Worm (Caenorhabditis elegans) whole organism, young adult: ENCODE data around the gene exos-4.2.

Experiments used
- B0035.1 ChIP-seq: sonication (generic microtip); optimal IDR thresholded peaks from 2 replicates; lab custom pipeline; 2016; ENCODE audit warnings: missing genetic modification characterization, mild to moderate bottlenecking, missing compliant biosample characterization, missing genotype, missing genetic modification reagents
- C17E4.6 ChIP-seq: fragments of 200-800 bp; sonication (Bioruptor generic); IDR thresholded peaks from 2 replicates; pipeline ENCODE4 v1.3.6; 2022; ENCODE audit warnings: missing genetic modification reagents, missing genetic modification characterization, missing compliant biosample characterization
- D2030.7 ChIP-seq: fragments of 200-800 bp; sonication (Bioruptor generic); IDR thresholded peaks from 2 replicates; pipeline ENCODE4 v1.3.6; 2022; ENCODE audit warnings: missing genetic modification reagents, missing genetic modification characterization, missing compliant biosample characterization
- F33H1.4 ChIP-seq: fragments of 200-800 bp; sonication (Bioruptor generic); IDR thresholded peaks from 2 replicates; pipeline ENCODE4 v1.3.6; 2022; ENCODE audit warnings: missing genetic modification reagents, missing genetic modification characterization, missing compliant biosample characterization
- F57C9.4 ChIP-seq: sonication (generic microtip); optimal IDR thresholded peaks from 2 replicates; lab custom pipeline; 2017; ENCODE audit warnings: mild to moderate bottlenecking, missing genetic modification characterization, missing compliant biosample characterization
- T07F8.4 ChIP-seq: sonication (generic microtip); optimal IDR thresholded peaks from 2 replicates; lab custom pipeline; 2016; ENCODE audit warnings: mild to moderate bottlenecking, missing genetic modification characterization, moderate library complexity, missing compliant biosample characterization
- ZK185.1 ChIP-seq: sonication (generic microtip); optimal IDR thresholded peaks from 2 replicates; lab custom pipeline; 2016; ENCODE audit warnings: mild to moderate bottlenecking, missing genetic modification characterization, missing compliant biosample characterization; ENCODE audit not compliant: poor library complexity, severe bottlenecking
- akir-1 ChIP-seq: fragments of 200-800 bp; sonication (Bioruptor generic); optimal IDR thresholded peaks from 2 replicates; lab custom pipeline; 2018; ENCODE audit warnings: mild to moderate bottlenecking, missing genetic modification characterization, moderate library complexity, missing compliant biosample characterization
- aptf-2 ChIP-seq: fragments of 200-800 bp; sonication (Bioruptor generic); conservative IDR thresholded peaks from 2 replicates; pipeline ENCODE4 v1.3.6; 2022; ENCODE audit warnings: missing genetic modification reagents, missing genetic modification characterization, missing compliant biosample characterization
- attf-3 ChIP-seq: fragments of 200-800 bp; sonication (Bioruptor generic); conservative IDR thresholded peaks from 2 replicates; pipeline ENCODE4 v1.3.6; 2022; ENCODE audit warnings: missing genetic modification reagents, missing genetic modification characterization, missing compliant biosample characterization
- attf-5 ChIP-seq: fragments of 200-800 bp; sonication (Bioruptor generic); optimal IDR thresholded peaks from 2 replicates; lab custom pipeline; 2018; ENCODE audit warnings: mild to moderate bottlenecking, missing genetic modification characterization, missing compliant biosample characterization
- attf-6 ChIP-seq: fragments of 200-800 bp; sonication (Bioruptor generic); IDR thresholded peaks from 2 replicates; pipeline ENCODE4 v1.3.6; 2022; ENCODE audit warnings: missing genetic modification reagents, missing genetic modification characterization, missing compliant biosample characterization
- cebp-1 ChIP-seq, 2 experiments: fragments of 200-800 bp in 1 of 2; sonication (Bioruptor generic) in 1 of 2; sonication (generic microtip) in 1 of 2; IDR thresholded peaks in 1 of 2; optimal IDR thresholded peaks in 1 of 2; 2 replicates each; pipeline versions ENCODE4 v1.3.6 to Lab custom; 2017 to 2022; ENCODE audit warnings: missing compliant biosample characterization in 2 of 2, missing genetic modification characterization in 2 of 2, mild to moderate bottlenecking in 1 of 2, missing genetic modification reagents in 1 of 2, moderate library complexity in 1 of 2
- chd-7 ChIP-seq: sonication (generic microtip); optimal IDR thresholded peaks from 2 replicates; lab custom pipeline; 2016; ENCODE audit warnings: mild to moderate bottlenecking, missing genetic modification characterization, moderate library complexity, missing compliant biosample characterization
- dox-1 ChIP-seq: fragments of 200-800 bp; sonication (Bioruptor generic); IDR thresholded peaks from 2 replicates; pipeline ENCODE4 v1.3.6; 2022; ENCODE audit warnings: missing genetic modification reagents, missing genetic modification characterization, missing compliant biosample characterization
- efl-1 ChIP-seq: fragments of 150-350 bp; optimal IDR thresholded peaks from 2 replicates; lab custom pipeline; 2014; ENCODE audit warnings: missing biosample characterization, missing genetic modification reagents, missing genetic modification characterization
- egl-44 ChIP-seq: fragments of 200-800 bp; sonication (Bioruptor generic); IDR thresholded peaks from 2 replicates; pipeline ENCODE4 v1.3.6; 2022; ENCODE audit warnings: missing genetic modification reagents, missing genetic modification characterization, missing compliant biosample characterization
- egrh-3 ChIP-seq: fragments of 200-800 bp; sonication (Bioruptor generic); IDR thresholded peaks from 2 replicates; pipeline ENCODE4 v1.3.6; 2022; ENCODE audit warnings: missing genetic modification reagents, missing genetic modification characterization, missing compliant biosample characterization
- ekl-4 ChIP-seq: fragments of 200-800 bp; sonication (Bioruptor generic); IDR thresholded peaks from 2 replicates; pipeline ENCODE4 v1.3.6; 2022; ENCODE audit warnings: missing genetic modification reagents, missing genetic modification characterization, missing compliant biosample characterization
- hmg-1.2 ChIP-seq: fragments of 200-800 bp; sonication (Bioruptor generic); IDR thresholded peaks from 2 replicates; pipeline ENCODE4 v1.3.6; 2022; ENCODE audit warnings: missing genetic modification reagents, missing genetic modification characterization, missing compliant biosample characterization
- hrde-1 ChIP-seq: sonication (generic microtip); optimal IDR thresholded peaks from 2 replicates; lab custom pipeline; 2016; ENCODE audit warnings: missing genetic modification characterization, mild to moderate bottlenecking, missing compliant biosample characterization, moderate library complexity, missing genotype, missing genetic modification reagents, borderline replicate concordance
- lag-1 ChIP-seq: fragments of 200-800 bp; sonication (Bioruptor generic); IDR thresholded peaks from 2 replicates; pipeline ENCODE4 v1.3.6; 2022; ENCODE audit warnings: missing genetic modification reagents, missing genetic modification characterization, missing compliant biosample characterization
- let-526 ChIP-seq: fragments of 200-800 bp; sonication (Bioruptor generic); IDR thresholded peaks from 2 replicates; pipeline ENCODE4 v1.3.6; 2022; ENCODE audit warnings: missing genetic modification reagents, missing genetic modification characterization, missing compliant biosample characterization
- lin-26 ChIP-seq: fragments of 200-800 bp; sonication (Bioruptor generic); IDR thresholded peaks from 2 replicates; pipeline ENCODE4 v1.3.6; 2022; ENCODE audit warnings: missing genetic modification reagents, missing genetic modification characterization, missing compliant biosample characterization
- lsl-1 ChIP-seq: fragments of 200-800 bp; sonication (Bioruptor generic); optimal IDR thresholded peaks from 2 replicates; lab custom pipeline; 2018; ENCODE audit warnings: mild to moderate bottlenecking, missing genetic modification characterization, moderate library complexity, missing compliant biosample characterization
- madf-6 ChIP-seq: fragments of 200-800 bp; sonication (Bioruptor generic); IDR thresholded peaks from 2 replicates; pipeline ENCODE4 v1.3.6; 2022; ENCODE audit warnings: missing genetic modification reagents, missing genetic modification characterization, missing compliant biosample characterization
- mcd-1 ChIP-seq: fragments of 200-800 bp; sonication (Bioruptor generic); IDR thresholded peaks from 2 replicates; pipeline ENCODE4 v1.3.6; 2022; ENCODE audit warnings: missing genetic modification reagents, missing genetic modification characterization, missing compliant biosample characterization
- nfyb-1 ChIP-seq: fragments of 200-800 bp; sonication (Bioruptor generic); IDR thresholded peaks from 2 replicates; pipeline ENCODE4 v1.3.6; 2022; ENCODE audit warnings: missing genetic modification reagents, missing genetic modification characterization, missing compliant biosample characterization
- nhr-80 ChIP-seq: sonication (generic microtip); optimal IDR thresholded peaks from 2 replicates; lab custom pipeline; 2016; ENCODE audit warnings: missing genetic modification characterization, missing compliant biosample characterization
- pbrm-1 ChIP-seq: fragments of 200-800 bp; sonication (Bioruptor generic); IDR thresholded peaks from 2 replicates; pipeline ENCODE4 v1.3.6; 2022; ENCODE audit warnings: missing genetic modification reagents, missing genetic modification characterization, missing compliant biosample characterization
- rcor-1 ChIP-seq: fragments of 200-800 bp; sonication (Bioruptor generic); IDR thresholded peaks from 2 replicates; pipeline ENCODE4 v1.3.6; 2022; ENCODE audit warnings: missing genetic modification reagents, missing genetic modification characterization, missing compliant biosample characterization
- repo-1 ChIP-seq: sonication (generic microtip); optimal IDR thresholded peaks from 2 replicates; lab custom pipeline; 2017; ENCODE audit warnings: mild to moderate bottlenecking, missing genetic modification characterization, missing compliant biosample characterization
- rpc-1 ChIP-seq, 2 experiments: fragments of 150-350 bp in 1 of 2; sonication (generic microtip) in 1 of 2; optimal IDR thresholded peaks; 2 replicates each; lab custom pipeline; 2014 to 2018; ENCODE audit warnings: missing biosample characterization in 1 of 2, missing genetic modification characterization in 1 of 2, missing genetic modification reagents in 1 of 2, missing genotype in 1 of 2
- sdz-38 ChIP-seq: sonication (generic microtip); optimal IDR thresholded peaks from 2 replicates; lab custom pipeline; 2016; ENCODE audit warnings: missing genotype, missing genetic modification characterization, missing compliant biosample characterization
- sea-2 ChIP-seq: fragments of 200-800 bp; sonication (Bioruptor generic); IDR thresholded peaks from 2 replicates; pipeline ENCODE4 v1.3.6; 2022; ENCODE audit warnings: missing genetic modification characterization, missing compliant biosample characterization
- snpc-4 ChIP-seq, 5 experiments: fragments of 150-350 bp in 1 of 5; sonication (generic microtip) in 4 of 5; optimal IDR thresholded peaks; 2 replicates each; lab custom pipeline; 2014 to 2018; ENCODE audit warnings: missing genetic modification characterization in 5 of 5, missing biosample characterization in 3 of 5, antibody characterized with exemption in 2 of 5, mild to moderate bottlenecking in 2 of 5, missing compliant biosample characterization in 2 of 5, missing genotype in 2 of 5, moderate library complexity in 2 of 5, missing genetic modification reagents in 1 of 5
- somi-1 ChIP-seq: fragments of 200-800 bp; sonication (Bioruptor generic); optimal IDR thresholded peaks from 2 replicates; lab custom pipeline; 2018; ENCODE audit warnings: mild to moderate bottlenecking, missing genetic modification characterization, missing compliant biosample characterization
- tlf-1 ChIP-seq: fragments of 200-800 bp; sonication (Bioruptor generic); optimal IDR thresholded peaks from 2 replicates; lab custom pipeline; 2018; ENCODE audit warnings: mild to moderate bottlenecking, missing genetic modification characterization, missing compliant biosample characterization
- unc-130 ChIP-seq: sonication (generic microtip); optimal IDR thresholded peaks from 2 replicates; lab custom pipeline; 2016; ENCODE audit warnings: missing genetic modification reagents, missing genetic modification characterization, missing compliant biosample characterization
- unc-62 ChIP-seq: fragments of 150-350 bp; optimal IDR thresholded peaks from 2 replicates; lab custom pipeline; 2014; ENCODE audit warnings: missing biosample characterization, missing genetic modification reagents, missing genetic modification characterization
- zfh-2 ChIP-seq: fragments of 200-800 bp; sonication (Bioruptor generic); conservative IDR thresholded peaks from 2 replicates; pipeline ENCODE4 v1.3.6; 2022; ENCODE audit warnings: missing genetic modification reagents, missing genetic modification characterization, missing compliant biosample characterization
- ztf-26 ChIP-seq: sonication (generic microtip); optimal IDR thresholded peaks from 2 replicates; lab custom pipeline; 2017; ENCODE audit warnings: missing genetic modification characterization, missing compliant biosample characterization
- ztf-3 ChIP-seq: fragments of 200-800 bp; sonication (Bioruptor generic); optimal IDR thresholded peaks from 2 replicates; lab custom pipeline; 2018; ENCODE audit warnings: mild to moderate bottlenecking, missing genetic modification characterization, missing compliant biosample characterization

Gene exos-4.2

ce11 chrIII:841177-841576, 18.8 kb upstream of the exos-4.2 start, which contains the start of gene K02F3.9:
Gene K02F3.9, minus strand, starts transcription at chrIII:841366.
- TF ChIP-seq rcor-1 (GFP tag; lab: Robert Waterston, UW) (no peak), ZK185.1 (no peak)

DNA sequence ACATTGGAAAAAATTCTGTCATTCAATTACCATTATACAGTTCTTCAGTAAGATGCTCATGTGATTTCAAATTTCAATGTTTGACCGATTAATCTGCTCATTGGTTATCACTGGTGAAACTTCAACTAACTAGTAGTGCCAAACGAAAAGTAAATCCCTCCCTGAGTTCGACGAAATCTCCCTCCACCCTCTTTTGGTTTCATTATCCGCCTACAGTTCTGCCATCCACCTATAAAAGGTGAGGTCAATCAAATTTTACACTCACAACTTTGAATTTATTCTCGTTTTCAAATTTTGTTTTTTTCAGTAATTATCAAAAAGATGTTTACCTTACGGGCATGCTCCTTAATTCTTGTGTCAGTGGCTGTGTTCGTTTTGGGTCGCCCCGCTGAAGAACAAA, 17.4 kb upstream of the exos-4.2 start, which contains the start of gene far-8:
far-8 (plus strand) TSS at position 301 of the 400 bp plus-strand sequence.
- TF ChIP-seq C17E4.6 (GFP tag; lab: Robert Waterston, UW) (no peak), ztf-3 (GFP tag; lab: Kevin White, UChicago) (no peak), akir-1 (GFP tag; lab: Kevin White, UChicago) (no peak), hmg-1.2 (GFP tag; lab: Robert Waterston, UW) (no peak), repo-1 (no peak), tlf-1 (GFP tag; lab: Kevin White, UChicago) (no peak), unc-62 (GFP tag; lab: Kevin White, UChicago) (no peak), sea-2 (no peak), lsl-1 (GFP tag; lab: Kevin White, UChicago) (no peak), pbrm-1 (GFP tag; lab: Robert Waterston, UW) (no peak), rpc-1 (optimal IDR thresholded peaks at IDR 0.05; lab: Kevin White, UChicago) (no peak), rpc-1 (tag; optimal IDR thresholded peaks at IDR 0.05; lab: Kevin White, UChicago) (no peak), ekl-4 (no peak), lag-1 (GFP tag; lab: Robert Waterston, UW) (no peak), aptf-2 (no peak), attf-6 (GFP tag; lab: Robert Waterston, UW) (no peak), efl-1 (GFP tag; lab: Kevin White, UChicago) (no peak), egl-44 (no peak), let-526 (no peak), somi-1 (no peak)
- TF ChIP-seq, all 124 proteins: peak for 0

ce11 chrIII:843999-844398, 16.0 kb upstream of the exos-4.2 start:
- no peak for TF ChIP-seq ztf-26 (tag; lab: Kevin White, UChicago)
- no peak for TF ChIP-seq sdz-38 (tag; lab: Kevin White, UChicago)
- TF ChIP-seq madf-6 (GFP tag; lab: Robert Waterston, UW), result no peak
- TF ChIP-seq chd-7, result no peak
- TF ChIP-seq unc-130, result no peak
- no peak for TF ChIP-seq B0035.1 (tag; lab: Kevin White, UChicago)
- no peak for TF ChIP-seq hrde-1 (tag; lab: Kevin White, UChicago)
- TF ChIP-seq F33H1.4 (GFP tag; lab: Robert Waterston, UW), result no peak
- TF ChIP-seq attf-5 (GFP tag; lab: Kevin White, UChicago), result peak; percentile 42
- 0 out of 2 replicates have a peak, but pooled peaks have one; percentile 20 for TF ChIP-seq lin-26 (GFP tag; lab: Robert Waterston, UW)
- TF ChIP-seq zfh-2 (GFP tag; lab: Robert Waterston, UW), result peak; percentile 50
- TF ChIP-seq cebp-1 (GFP tag; IDR thresholded peaks at IDR 0.05; lab: Robert Waterston, UW), result no peak
- TF ChIP-seq cebp-1 (tag; optimal IDR thresholded peaks at IDR 0.05; lab: Kevin White, UChicago), result peak; percentile 36
- TF ChIP-seq repo-1, result no peak
- no peak for TF ChIP-seq D2030.7 (GFP tag; lab: Robert Waterston, UW)
- no peak for TF ChIP-seq attf-3 (GFP tag; lab: Robert Waterston, UW)
- no peak for TF ChIP-seq ztf-3 (GFP tag; lab: Kevin White, UChicago)
- no peak for TF ChIP-seq rcor-1 (GFP tag; lab: Robert Waterston, UW)
- peak; percentile 49 for TF ChIP-seq nhr-80
- TF ChIP-seq T07F8.4 (tag; lab: Kevin White, UChicago), result no peak
- TF ChIP-seq hmg-1.2 (GFP tag; lab: Robert Waterston, UW), result peak; percentile 31; the same call in 1 of the 2 replicates
- no peak for TF ChIP-seq nfyb-1 (GFP tag; lab: Robert Waterston, UW)
- TF ChIP-seq egrh-3 (GFP tag; lab: Robert Waterston, UW), result no peak
- no peak for TF ChIP-seq snpc-4 (GFP tag; optimal IDR thresholded peaks at IDR 0.05; lab: Kevin White, UChicago)
- TF ChIP-seq snpc-4 (tag; optimal IDR thresholded peaks at IDR 0.05; lab: Kevin White, UChicago), result peak in 1 of 4 experiments; percentile 22
- TF ChIP-seq dox-1 (GFP tag; lab: Robert Waterston, UW), result 0 out of 2 replicates have a peak, but pooled peaks have one; percentile 23
- TF ChIP-seq F57C9.4 (tag; lab: Kevin White, UChicago), result no peak
- peak; percentile 51 for TF ChIP-seq mcd-1 (GFP tag; lab: Robert Waterston, UW)
- no peak for TF ChIP-seq unc-62 (GFP tag; lab: Kevin White, UChicago)
